Worm (Caenorhabditis elegans) whole organism, L1 larva: ENCODE data around the gene nlp-33.

ENCODE experiments used
- aly-2 ChIP-seq: fragments of 150-350 bp; optimal IDR thresholded peaks from 2 replicates; lab custom pipeline; 2014; ENCODE audit warnings: missing biosample characterization, missing genetic modification characterization
- blmp-1 ChIP-seq: fragments of 150-350 bp; optimal IDR thresholded peaks from 2 replicates; lab custom pipeline; 2014; ENCODE audit warnings: missing biosample characterization, missing genetic modification characterization
- ceh-8 ChIP-seq: fragments of 200-800 bp; sonication (Bioruptor generic); optimal IDR thresholded peaks from 2 replicates; lab custom pipeline; 2018; ENCODE audit warnings: mild to moderate bottlenecking, missing genetic modification characterization, moderate library complexity, missing compliant biosample characterization
- ceh-82 ChIP-seq, 3 experiments: fragments of 150-350 bp in 1 of 3; sonication (generic microtip) in 2 of 3; optimal IDR thresholded peaks; 2 replicates each; lab custom pipeline; 2014 to 2017; ENCODE audit warnings: missing biosample characterization in 3 of 3, missing genetic modification characterization in 3 of 3
- ceh-90 ChIP-seq: sonication (generic microtip); optimal IDR thresholded peaks from 2 replicates; lab custom pipeline; 2016; ENCODE audit warnings: missing genetic modification characterization, missing compliant biosample characterization
- ces-1 ChIP-seq: fragments of 150-350 bp; optimal IDR thresholded peaks from 2 replicates; lab custom pipeline; 2014; ENCODE audit warnings: missing biosample characterization, missing genetic modification reagents, missing genetic modification characterization
- dpl-1 ChIP-seq, 3 experiments: fragments of 150-350 bp in 2 of 3; sonication (generic microtip) in 1 of 3; optimal IDR thresholded peaks; 2 replicates each; lab custom pipeline; 2014 to 2017; ENCODE audit warnings: missing biosample characterization in 3 of 3, missing genetic modification characterization in 3 of 3, missing genetic modification reagents in 3 of 3
- dsc-1 ChIP-seq: sonication (generic microtip); optimal IDR thresholded peaks from 2 replicates; lab custom pipeline; 2016; ENCODE audit warnings: mild to moderate bottlenecking, missing genetic modification characterization, missing compliant biosample characterization
- efl-1 ChIP-seq, 4 experiments: fragments of 150-350 bp; optimal IDR thresholded peaks in 3 of 4; peaks in 1 of 4; 1 replicate in 1 of 4; 2 replicates in 3 of 4; lab custom pipeline; 2014; ENCODE audit warnings: missing biosample characterization in 2 of 4, missing genetic modification characterization in 2 of 4, missing genetic modification reagents in 2 of 4
- efl-3 ChIP-seq: fragments of 200-800 bp; sonication (Bioruptor generic); optimal IDR thresholded peaks from 2 replicates; lab custom pipeline; 2018; ENCODE audit warnings: mild to moderate bottlenecking, missing genetic modification characterization, missing compliant biosample characterization
- elt-3 ChIP-seq, 6 experiments: fragments of 150-350 bp in 1 of 6; sonication (generic microtip); optimal IDR thresholded peaks; 2 replicates each; lab custom pipeline; 2017 to 2018; ENCODE audit warnings: missing biosample characterization in 6 of 6, missing genetic modification characterization in 6 of 6, inconsistent platforms in 1 of 6
- ets-5 ChIP-seq: fragments of 200-800 bp; sonication (Bioruptor generic); IDR thresholded peaks from 2 replicates; pipeline ENCODE4 v1.3.6; 2022; ENCODE audit warnings: missing genetic modification characterization, missing compliant biosample characterization
- fos-1 ChIP-seq: fragments of 150-350 bp; optimal IDR thresholded peaks from 2 replicates; lab custom pipeline; 2014; ENCODE audit warnings: missing biosample characterization, missing genetic modification characterization
- grh-1 ChIP-seq: fragments of 200-800 bp; sonication (Bioruptor generic); IDR thresholded peaks from 2 replicates; pipeline ENCODE4 v1.3.6; 2022; ENCODE audit warnings: missing genetic modification reagents, missing genetic modification characterization, missing compliant biosample characterization
- hlh-17 ChIP-seq: fragments of 200-800 bp; sonication (Bioruptor generic); optimal IDR thresholded peaks from 2 replicates; lab custom pipeline; 2018; ENCODE audit warnings: missing genetic modification characterization, mild to moderate bottlenecking, missing compliant biosample characterization, moderate library complexity, borderline replicate concordance
- irx-1 ChIP-seq: sonication (generic microtip); optimal IDR thresholded peaks from 2 replicates; lab custom pipeline; 2016; ENCODE audit warnings: missing genetic modification characterization, missing compliant biosample characterization
- isw-1 ChIP-seq: fragments of 200-800 bp; sonication (Bioruptor generic); IDR thresholded peaks from 2 replicates; pipeline ENCODE4 v1.3.6; 2022; ENCODE audit warnings: missing genetic modification characterization, missing compliant biosample characterization
- jun-1 ChIP-seq: fragments of 150-350 bp; optimal IDR thresholded peaks from 2 replicates; lab custom pipeline; 2014; ENCODE audit warnings: missing biosample characterization, missing genetic modification reagents, missing genetic modification characterization
- lin-13 ChIP-seq: fragments of 150-350 bp; optimal IDR thresholded peaks from 2 replicates; lab custom pipeline; 2014; ENCODE audit warnings: missing biosample characterization, missing genetic modification reagents, missing genetic modification characterization
- lin-14 ChIP-seq: fragments of 200-800 bp; sonication (Bioruptor generic); optimal IDR thresholded peaks from 2 replicates; lab custom pipeline; 2018; ENCODE audit warnings: mild to moderate bottlenecking, missing genetic modification characterization, moderate library complexity, missing compliant biosample characterization
- lin-35 ChIP-seq, 2 experiments: fragments of 150-350 bp; optimal IDR thresholded peaks; 2 replicates each; lab custom pipeline; 2014; ENCODE audit warnings: missing biosample characterization in 2 of 2, missing genetic modification characterization in 2 of 2, missing genetic modification reagents in 2 of 2
- lsy-2 ChIP-seq, 2 experiments: fragments of 150-350 bp; optimal IDR thresholded peaks; 2 replicates each; lab custom pipeline; 2014; ENCODE audit warnings: missing biosample characterization in 2 of 2, missing genetic modification characterization in 2 of 2
- mdl-1 ChIP-seq, 2 experiments: fragments of 150-350 bp; optimal IDR thresholded peaks; 2 replicates each; lab custom pipeline; 2014 to 2017; ENCODE audit warnings: missing biosample characterization in 2 of 2, missing genetic modification characterization in 2 of 2, inconsistent platforms in 1 of 2
- mep-1 ChIP-seq: fragments of 150-350 bp; optimal IDR thresholded peaks from 2 replicates; lab custom pipeline; 2014; ENCODE audit warnings: missing biosample characterization, missing genetic modification characterization
- nhr-11 ChIP-seq: fragments of 150-350 bp; optimal IDR thresholded peaks from 2 replicates; lab custom pipeline; 2014; ENCODE audit warnings: missing biosample characterization, missing genetic modification characterization
- nhr-19 ChIP-seq: fragments of 200-800 bp; sonication (Bioruptor generic); conservative IDR thresholded peaks from 2 replicates; pipeline ENCODE4 v1.3.6; 2022; ENCODE audit warnings: missing genetic modification characterization, missing compliant biosample characterization
- nhr-20 ChIP-seq: sonication (generic microtip); optimal IDR thresholded peaks from 2 replicates; lab custom pipeline; 2016; ENCODE audit warnings: mild to moderate bottlenecking, missing genetic modification characterization, missing compliant biosample characterization
- nhr-237 ChIP-seq: fragments of 150-350 bp; optimal IDR thresholded peaks from 2 replicates; lab custom pipeline; 2014; ENCODE audit warnings: missing biosample characterization, missing genetic modification characterization
- nhr-28 ChIP-seq: fragments of 150-350 bp; optimal IDR thresholded peaks from 2 replicates; lab custom pipeline; 2014; ENCODE audit warnings: missing biosample characterization, missing genetic modification characterization
- nhr-47 ChIP-seq: sonication (generic microtip); optimal IDR thresholded peaks from 2 replicates; lab custom pipeline; 2016; ENCODE audit warnings: mild to moderate bottlenecking, missing genetic modification characterization, moderate library complexity, missing compliant biosample characterization
- nhr-71 ChIP-seq: sonication (generic microtip); optimal IDR thresholded peaks from 2 replicates; lab custom pipeline; 2016; ENCODE audit warnings: mild to moderate bottlenecking, missing genetic modification characterization, moderate library complexity, missing compliant biosample characterization
- nhr-76 ChIP-seq: sonication (generic microtip); optimal IDR thresholded peaks from 2 replicates; lab custom pipeline; 2017; ENCODE audit warnings: missing biosample characterization, missing genetic modification characterization
- nhr-77 ChIP-seq: fragments of 150-350 bp; optimal IDR thresholded peaks from 2 replicates; lab custom pipeline; 2014; ENCODE audit warnings: missing biosample characterization, missing genetic modification characterization
- nhr-84 ChIP-seq: sonication (generic microtip); optimal IDR thresholded peaks from 2 replicates; lab custom pipeline; 2017; ENCODE audit warnings: missing biosample characterization, missing genetic modification characterization
- nhr-85 ChIP-seq: sonication (generic microtip); peaks from one replicate; lab custom pipeline; 2016; ENCODE audit warnings: missing genetic modification characterization, inconsistent platforms, missing compliant biosample characterization
- nhr-90 ChIP-seq: sonication (generic microtip); optimal IDR thresholded peaks from 2 replicates; lab custom pipeline; 2016; ENCODE audit warnings: mild to moderate bottlenecking, missing genetic modification characterization, missing compliant biosample characterization; ENCODE audit not compliant: poor library complexity
- pag-3 ChIP-seq: sonication (generic microtip); optimal IDR thresholded peaks from 2 replicates; lab custom pipeline; 2017; ENCODE audit warnings: missing genetic modification characterization, mild to moderate bottlenecking, missing compliant biosample characterization, antibody characterized with exemption, borderline replicate concordance; ENCODE audit not compliant: insufficient read depth
- pax-3 ChIP-seq: fragments of 200-800 bp; sonication (Bioruptor generic); optimal IDR thresholded peaks from 2 replicates; lab custom pipeline; 2018; ENCODE audit warnings: mild to moderate bottlenecking, missing genetic modification characterization, moderate library complexity, missing compliant biosample characterization
- snpc-4 ChIP-seq: fragments of 150-350 bp; optimal IDR thresholded peaks from 2 replicates; lab custom pipeline; 2014; ENCODE audit warnings: missing biosample characterization, missing genetic modification characterization
- sox-4 ChIP-seq: sonication (generic microtip); optimal IDR thresholded peaks from 2 replicates; lab custom pipeline; 2016; ENCODE audit warnings: missing genetic modification characterization, missing compliant biosample characterization
- sup-37 ChIP-seq: fragments of 200-800 bp; sonication (Bioruptor generic); optimal IDR thresholded peaks from 2 replicates; lab custom pipeline; 2018; ENCODE audit warnings: mild to moderate bottlenecking, missing genetic modification characterization, missing compliant biosample characterization
- tbx-2 ChIP-seq: sonication (generic microtip); optimal IDR thresholded peaks from 2 replicates; lab custom pipeline; 2016; ENCODE audit warnings: missing genetic modification characterization, missing compliant biosample characterization
- tlp-1 ChIP-seq: fragments of 150-350 bp; optimal IDR thresholded peaks from 2 replicates; lab custom pipeline; 2014; ENCODE audit warnings: missing biosample characterization, missing genetic modification characterization
- unc-130 ChIP-seq: fragments of 150-350 bp; optimal IDR thresholded peaks from 2 replicates; lab custom pipeline; 2017; ENCODE audit warnings: missing biosample characterization, missing genetic modification characterization, inconsistent platforms
- unc-30 ChIP-seq: sonication (generic microtip); optimal IDR thresholded peaks from 2 replicates; lab custom pipeline; 2017; ENCODE audit warnings: missing biosample characterization, missing genetic modification characterization
- unc-86 ChIP-seq: sonication (generic microtip); optimal IDR thresholded peaks from 2 replicates; lab custom pipeline; 2016; ENCODE audit warnings: missing genetic modification characterization, missing compliant biosample characterization
- unc-98 ChIP-seq: fragments of 200-800 bp; sonication (Bioruptor generic); IDR thresholded peaks from 2 replicates; pipeline ENCODE4 v1.3.6; 2022; ENCODE audit warnings: missing genetic modification characterization, missing compliant biosample characterization
- ztf-11 ChIP-seq, 2 experiments: sonication (generic microtip); optimal IDR thresholded peaks; 2 replicates each; lab custom pipeline; 2016 to 2017; ENCODE audit warnings: missing genetic modification characterization in 2 of 2, missing biosample characterization in 1 of 2, missing compliant biosample characterization in 1 of 2

Gene nlp-33

DNA sequence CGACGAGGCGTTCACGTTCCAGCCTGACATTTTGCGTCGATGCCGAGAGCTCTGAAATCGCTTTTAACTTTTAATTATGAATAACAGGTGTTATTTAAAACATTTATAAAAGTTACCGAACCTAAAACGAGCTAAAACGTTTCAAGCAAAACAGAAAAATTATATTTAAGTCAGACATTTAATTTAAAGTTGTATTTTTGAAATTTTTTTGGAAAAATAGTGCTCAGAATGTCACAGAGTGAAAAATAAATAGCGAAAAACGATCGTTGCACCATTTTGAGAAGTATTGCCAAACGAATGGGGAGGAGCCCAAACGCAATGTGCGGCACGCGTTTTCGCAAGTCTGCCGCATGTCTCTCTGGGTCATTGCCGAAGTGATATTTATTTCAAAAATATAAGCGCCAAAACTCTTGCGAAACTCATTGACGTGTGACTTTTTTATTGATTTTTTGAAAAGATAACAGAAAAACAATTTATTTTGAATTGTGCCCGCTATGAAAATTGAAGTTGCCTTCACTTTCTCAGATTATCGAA lies 34.0 kb upstream of the nlp-33 start, which contains the start of gene erfa-3 (continued):
- TF ChIP-seq nhr-76 (tag; lab: Kevin White, UChicago) = peak; percentile 68
- no peak for TF ChIP-seq tlp-1 (tag; lab: Kevin White, UChicago)
- peak in 1 of 2 experiments; percentile 64 for TF ChIP-seq mdl-1 (tag; optimal IDR thresholded peaks at IDR 0.05; lab: Kevin White, UChicago)
- TF ChIP-seq pag-3 (tag; lab: Kevin White, UChicago) = no peak
- TF ChIP-seq lin-13 (GFP tag; lab: Kevin White, UChicago) = no peak
- no peak for TF ChIP-seq ces-1 (GFP tag; lab: Kevin White, UChicago)
- peak; percentile 55 to 62 (median 59) for TF ChIP-seq dpl-1 (GFP tag; optimal IDR thresholded peaks at IDR 0.05; lab: Kevin White, UChicago)
- TF ChIP-seq lin-35 (GFP tag; optimal IDR thresholded peaks at IDR 0.05; lab: Kevin White, UChicago) = peak; percentile 40 to 72
- TF ChIP-seq lin-14 (GFP tag; lab: Kevin White, UChicago) = peak; percentile 59
- peak; percentile 58 to 60 for TF ChIP-seq lsy-2 (tag; optimal IDR thresholded peaks at IDR 0.05; lab: Kevin White, UChicago)
- TF ChIP-seq ceh-90 (tag; lab: Kevin White, UChicago) = no peak
- TF ChIP-seq jun-1 (tag; lab: Kevin White, UChicago) = peak; percentile 33
- TF ChIP-seq nhr-19 (GFP tag; lab: Robert Waterston, UW) = peak; percentile 53
- TF ChIP-seq fos-1 (tag; lab: Kevin White, UChicago) = no peak
- peak; percentile 64 to 73 (median 70) for TF ChIP-seq ceh-82 (tag; optimal IDR thresholded peaks at IDR 0.05; lab: Kevin White, UChicago)
- TF ChIP-seq efl-3 (GFP tag; lab: Kevin White, UChicago) = no peak
- TF ChIP-seq ceh-8 (GFP tag; lab: Kevin White, UChicago) = peak; percentile 28
- peak; percentile 76 for TF ChIP-seq nhr-85 (tag; lab: Kevin White, UChicago)
- TF ChIP-seq nhr-11 (tag; lab: Kevin White, UChicago) = no peak
- TF ChIP-seq nhr-77 (tag; lab: Kevin White, UChicago) = no peak
- no peak for TF ChIP-seq blmp-1 (tag; lab: Kevin White, UChicago)
- no peak for TF ChIP-seq nhr-28 (tag; lab: Kevin White, UChicago)
- TF ChIP-seq unc-30 (tag; lab: Kevin White, UChicago) = no peak
- peak in 1 of 2 experiments; percentile 48 for TF ChIP-seq ztf-11 (tag; optimal IDR thresholded peaks at IDR 0.05; lab: Kevin White, UChicago)
- peak; percentile 62 for TF ChIP-seq nhr-47 (tag; lab: Kevin White, UChicago)
- peak; percentile 59 for TF ChIP-seq nhr-20 (tag; lab: Kevin White, UChicago)
- TF ChIP-seq dsc-1 = peak; percentile 68
- TF ChIP-seq sox-4 (tag; lab: Kevin White, UChicago) = peak; percentile 34
- peak; percentile 44 for TF ChIP-seq irx-1 (tag; lab: Kevin White, UChicago)
- no peak for TF ChIP-seq hlh-17 (GFP tag; lab: Kevin White, UChicago)
- TF ChIP-seq unc-130 (tag; lab: Kevin White, UChicago) = peak; percentile 68
- peak; percentile 49 for TF ChIP-seq tbx-2 (tag; lab: Kevin White, UChicago)
- no peak for TF ChIP-seq aly-2
- no peak for TF ChIP-seq ets-5 (GFP tag; lab: Robert Waterston, UW)
- no peak for TF ChIP-seq nhr-237 (tag; lab: Kevin White, UChicago)
- peak; percentile 46 for TF ChIP-seq mep-1 (tag; lab: Kevin White, UChicago)
- TF ChIP-seq grh-1 (GFP tag; lab: Robert Waterston, UW) = peak; percentile 51; the same call in 1 of the 2 replicates
- peak in 1 of 6 experiments; percentile 54 for TF ChIP-seq elt-3 (tag; optimal IDR thresholded peaks at IDR 0.05; lab: Kevin White, UChicago)
- TF ChIP-seq, all 84 proteins: peak for 43

DNA sequence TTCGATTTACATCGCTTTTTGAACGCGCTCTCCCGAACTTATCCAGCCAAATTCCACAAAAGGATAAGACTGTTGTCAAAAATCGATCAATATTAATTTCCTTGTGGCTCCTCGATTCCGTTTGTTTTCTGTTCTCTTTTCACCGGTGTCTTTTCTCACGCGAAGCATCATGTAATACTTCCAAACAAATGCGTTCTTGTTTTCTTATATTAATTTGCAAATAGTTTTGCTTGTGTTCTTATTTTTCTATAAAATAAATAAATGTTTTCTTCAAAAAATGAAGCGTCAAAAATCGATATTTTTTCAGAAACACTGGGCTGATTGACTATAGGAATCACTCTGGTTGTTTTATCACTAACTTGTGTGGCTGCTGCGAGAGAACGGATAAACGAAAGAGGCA lies 33.5 kb upstream of the nlp-33 start, which contains the start of gene math-33:
math-33 (plus strand) TSS at position 301 of the 400 bp plus-strand sequence.
- TF ChIP-seq mep-1 (tag; lab: Kevin White, UChicago) (no peak), nhr-84 (tag; lab: Kevin White, UChicago) (no peak), nhr-90 (no peak), nhr-71 (tag; lab: Kevin White, UChicago) (no peak), snpc-4 (no peak), pax-3 (no peak), unc-98 (GFP tag; lab: Robert Waterston, UW) (no peak), jun-1 (tag; lab: Kevin White, UChicago) (no peak), ceh-82 (tag; optimal IDR thresholded peaks at IDR 0.05; lab: Kevin White, UChicago) (no peak), ces-1 (GFP tag; lab: Kevin White, UChicago) (no peak), nhr-47 (tag; lab: Kevin White, UChicago) (no peak), isw-1 (GFP tag; lab: Robert Waterston, UW) (no peak), sup-37 (GFP tag; lab: Kevin White, UChicago) (no peak), sox-4 (tag; lab: Kevin White, UChicago) (no peak), unc-30 (tag; lab: Kevin White, UChicago) (no peak), unc-86 (no peak), efl-1 (optimal IDR thresholded peaks at IDR 0.05; lab: Kevin White, UChicago) (no peak), efl-1 (GFP tag; optimal IDR thresholded peaks at IDR 0.05 in 1 of 2; lab: Kevin White, UChicago) (no peak)
